Fruit fly (Drosophila melanogaster) whole organism, prepupa: Measurements from ENCODE around the gene bark.

Source experiments
- Blimp-1 ChIP-seq: fragments of 200-800 bp; sonication (Bioruptor generic); optimal IDR thresholded peaks from 3 replicates; lab custom pipeline; 2017; ENCODE audit warnings: missing biosample characterization, missing genetic modification characterization, mild to moderate bottlenecking, moderate library complexity, missing genetic modification reagents
- CG10631 ChIP-seq: fragments of 200-800 bp; sonication (Bioruptor generic); optimal IDR thresholded peaks from 2 replicates; lab custom pipeline; 2016; ENCODE audit warnings: missing biosample characterization, missing genetic modification characterization
- CG10669 ChIP-seq: fragments of 200-800 bp; sonication (Bioruptor generic); optimal IDR thresholded peaks from 3 replicates; lab custom pipeline; 2018; ENCODE audit warnings: missing biosample characterization, mild to moderate bottlenecking, missing genetic modification characterization, moderate library complexity
- CG11294 ChIP-seq: fragments of 200-800 bp; sonication (Bioruptor generic); IDR thresholded peaks from 2 replicates; pipeline ENCODE4 v1.3.6; 2022; ENCODE audit warnings: missing biosample characterization, missing genetic modification characterization
- CG11762 ChIP-seq: fragments of 200-800 bp; sonication (Bioruptor generic); optimal IDR thresholded peaks from 3 replicates; lab custom pipeline; 2016; ENCODE audit warnings: missing biosample characterization, missing genetic modification characterization; ENCODE audit not compliant: insufficient read depth
- CG11902 ChIP-seq: fragments of 200-800 bp; sonication (Bioruptor generic); optimal IDR thresholded peaks from 3 replicates; lab custom pipeline; 2016; ENCODE audit warnings: missing biosample characterization, missing genetic modification characterization
- CG15336 ChIP-seq: fragments of 200-800 bp; sonication (Bioruptor generic); IDR thresholded peaks from 2 replicates; pipeline ENCODE4 v1.3.6; 2022; ENCODE audit warnings: missing biosample characterization, missing genetic modification characterization
- CG31627 ChIP-seq: fragments of 200-800 bp; sonication (Bioruptor generic); optimal IDR thresholded peaks from 3 replicates; lab custom pipeline; 2016; ENCODE audit warnings: missing biosample characterization, missing genetic modification characterization
- CG32006 ChIP-seq: fragments of 200-800 bp; sonication (Bioruptor generic); optimal IDR thresholded peaks from 3 replicates; lab custom pipeline; 2017; ENCODE audit warnings: missing biosample characterization, mild to moderate bottlenecking, missing genetic modification characterization
- CG3919 ChIP-seq: fragments of 200-800 bp; sonication (Bioruptor generic); optimal IDR thresholded peaks from 3 replicates; lab custom pipeline; 2016; ENCODE audit warnings: missing biosample characterization, missing genetic modification characterization
- CG4318 ChIP-seq: fragments of 200-800 bp; sonication (Bioruptor generic); optimal IDR thresholded peaks from 3 replicates; lab custom pipeline; 2017; ENCODE audit warnings: missing biosample characterization, mild to moderate bottlenecking, missing genetic modification characterization
- CG6163 ChIP-seq: fragments of 200-800 bp; sonication (Bioruptor generic); IDR thresholded peaks from 3 replicates; pipeline ENCODE4 v1.3.6; 2022; ENCODE audit warnings: missing biosample characterization, missing genetic modification characterization
- CG6792 ChIP-seq: fragments of 200-800 bp; sonication (Bioruptor generic); optimal IDR thresholded peaks from 3 replicates; lab custom pipeline; 2016; ENCODE audit warnings: missing biosample characterization, missing genetic modification characterization
- CG8119 ChIP-seq: fragments of 200-800 bp; sonication (Bioruptor generic); IDR thresholded peaks from 3 replicates; pipeline ENCODE4 v1.3.6; 2022; ENCODE audit warnings: missing biosample characterization, missing genetic modification characterization
- CG8319 ChIP-seq: fragments of 200-800 bp; sonication (Bioruptor generic); optimal IDR thresholded peaks from 3 replicates; lab custom pipeline; 2016; ENCODE audit warnings: missing biosample characterization, missing genetic modification characterization
- Eip75B ChIP-seq: fragments of 200-800 bp; sonication (Bioruptor generic); optimal IDR thresholded peaks from 3 replicates; lab custom pipeline; 2016; ENCODE audit warnings: missing biosample characterization, missing genetic modification characterization
- Gug ChIP-seq: fragments of 200-800 bp; sonication (Bioruptor generic); IDR thresholded peaks from 2 replicates; pipeline ENCODE4 v1.3.6; 2022; ENCODE audit warnings: missing biosample characterization, missing genetic modification characterization
- Hr38 ChIP-seq: sonication (Bioruptor generic); optimal IDR thresholded peaks from 2 replicates; lab custom pipeline; 2016; ENCODE audit warnings: missing biosample characterization, missing genetic modification characterization
- Hr39 ChIP-seq: fragments of 200-800 bp; sonication (Bioruptor generic); optimal IDR thresholded peaks from 2 replicates; lab custom pipeline; 2016; ENCODE audit warnings: missing biosample characterization, missing genetic modification characterization
- Sox102F ChIP-seq: fragments of 200-800 bp; sonication (Bioruptor generic); optimal IDR thresholded peaks from 2 replicates; lab custom pipeline; 2016; ENCODE audit warnings: missing biosample characterization, mild to moderate bottlenecking, missing genetic modification characterization
- Sox14 ChIP-seq: fragments of 200-800 bp; sonication (Bioruptor generic); optimal IDR thresholded peaks from 3 replicates; lab custom pipeline; 2016; ENCODE audit warnings: missing biosample characterization, missing genetic modification characterization
- cyc ChIP-seq: fragments of 200-800 bp; sonication (Bioruptor generic); optimal IDR thresholded peaks from 3 replicates; lab custom pipeline; 2016; ENCODE audit warnings: missing biosample characterization, missing genetic modification characterization
- dac ChIP-seq: fragments of 200-800 bp; sonication (Bioruptor generic); optimal IDR thresholded peaks from 2 replicates; lab custom pipeline; 2017; ENCODE audit warnings: missing biosample characterization, mild to moderate bottlenecking, missing genetic modification characterization
- dsx ChIP-seq: fragments of 200-800 bp; optimal IDR thresholded peaks from 3 replicates; lab custom pipeline; 2019; ENCODE audit warnings: missing biosample characterization, mild to moderate bottlenecking, missing genetic modification characterization, moderate library complexity; ENCODE audit not compliant: poor library complexity, severe bottlenecking
- fd59A ChIP-seq: fragments of 200-800 bp; sonication (Bioruptor generic); optimal IDR thresholded peaks from 2 replicates; lab custom pipeline; 2017; ENCODE audit warnings: missing biosample characterization, mild to moderate bottlenecking, missing genetic modification characterization, missing genetic modification reagents
- fd85E ChIP-seq: fragments of 200-800 bp; sonication (Bioruptor generic); optimal IDR thresholded peaks from 3 replicates; lab custom pipeline; 2016; ENCODE audit warnings: missing biosample characterization, missing genetic modification characterization
- fkh ChIP-seq: fragments of 200-800 bp; sonication (Bioruptor generic); optimal IDR thresholded peaks from 3 replicates; lab custom pipeline; 2017; ENCODE audit warnings: missing biosample characterization, mild to moderate bottlenecking, missing genetic modification characterization, moderate library complexity
- lz ChIP-seq: fragments of 200-800 bp; sonication (Bioruptor generic); optimal IDR thresholded peaks from 3 replicates; lab custom pipeline; 2016; ENCODE audit warnings: missing biosample characterization, missing genetic modification characterization
- net ChIP-seq: fragments of 200-800 bp; sonication (Bioruptor generic); optimal IDR thresholded peaks from 3 replicates; lab custom pipeline; 2016; ENCODE audit warnings: missing biosample characterization, missing genetic modification characterization
- salr ChIP-seq, 2 experiments: fragments of 200-800 bp; sonication (Bioruptor generic); optimal IDR thresholded peaks; 3 replicates each; lab custom pipeline; 2016 to 2018; ENCODE audit warnings: missing biosample characterization in 2 of 2, missing genetic modification characterization in 2 of 2, mild to moderate bottlenecking in 1 of 2
- spab ChIP-seq: fragments of 200-800 bp; sonication (Bioruptor generic); optimal IDR thresholded peaks from 2 replicates; lab custom pipeline; 2017; ENCODE audit warnings: missing biosample characterization, mild to moderate bottlenecking, missing genetic modification characterization, missing genetic modification reagents
- ss ChIP-seq, 2 experiments: fragments of 200-800 bp; sonication (Bioruptor generic); optimal IDR thresholded peaks; 2 replicates in 1 of 2; 3 replicates in 1 of 2; lab custom pipeline; 2017 to 2018; ENCODE audit warnings: mild to moderate bottlenecking in 2 of 2, missing biosample characterization in 2 of 2, missing genetic modification characterization in 2 of 2, moderate library complexity in 1 of 2
- topi ChIP-seq: fragments of 200-800 bp; sonication (Bioruptor generic); optimal IDR thresholded peaks from 3 replicates; lab custom pipeline; 2016; ENCODE audit warnings: missing biosample characterization, missing genetic modification characterization

bark gene

DNA sequence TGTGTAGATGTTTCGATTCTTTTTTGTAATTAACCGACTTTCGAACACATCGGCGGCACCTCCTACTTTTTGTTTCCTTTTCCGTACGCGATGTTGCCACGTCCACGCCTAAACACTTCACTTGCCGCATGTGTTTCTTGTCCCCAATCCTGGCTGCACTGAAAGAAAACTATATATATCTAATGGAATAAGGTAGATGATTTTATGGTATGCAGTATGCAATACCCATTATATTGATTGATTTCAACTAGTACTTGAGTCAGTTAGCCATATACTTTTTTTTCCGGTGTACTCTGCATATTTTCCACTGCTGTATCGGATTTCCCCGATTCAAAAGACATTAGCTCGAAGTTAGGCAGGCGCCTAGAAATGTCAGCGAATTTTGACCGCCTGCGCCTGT lies 31.9 kb downstream of the bark start:
- TF ChIP-seq CG4318 (GFP tag; lab: Kevin White, UChicago): no peak
- no peak for TF ChIP-seq CG31627 (GFP tag; lab: Kevin White, UChicago)
- no peak for TF ChIP-seq CG15336 (GFP tag; lab: Robert Waterston, UW)
- TF ChIP-seq CG6792 (GFP tag; lab: Kevin White, UChicago): no peak
- no peak for TF ChIP-seq Gug (GFP tag; lab: Robert Waterston, UW)
- TF ChIP-seq Eip75B: no peak
- no peak for TF ChIP-seq CG10631 (GFP tag; lab: Kevin White, UChicago)
- no peak for TF ChIP-seq ss (GFP tag; optimal IDR thresholded peaks at IDR 0.05; lab: Kevin White, UChicago)
- no peak for TF ChIP-seq spab
- TF ChIP-seq Sox14 (GFP tag; lab: Kevin White, UChicago): no peak
- no peak for TF ChIP-seq CG11902
- no peak for TF ChIP-seq Hr38 (GFP tag; lab: Kevin White, UChicago)
- no peak for TF ChIP-seq fd85E
- TF ChIP-seq CG6163: no peak
- no peak for TF ChIP-seq CG11294 (GFP tag; lab: Robert Waterston, UW)
- TF ChIP-seq CG8119 (GFP tag; lab: Robert Waterston, UW): no peak
- TF ChIP-seq CG8319 (GFP tag; lab: Kevin White, UChicago): no peak
- TF ChIP-seq fd59A (GFP tag; lab: Kevin White, UChicago): no peak

DNA sequence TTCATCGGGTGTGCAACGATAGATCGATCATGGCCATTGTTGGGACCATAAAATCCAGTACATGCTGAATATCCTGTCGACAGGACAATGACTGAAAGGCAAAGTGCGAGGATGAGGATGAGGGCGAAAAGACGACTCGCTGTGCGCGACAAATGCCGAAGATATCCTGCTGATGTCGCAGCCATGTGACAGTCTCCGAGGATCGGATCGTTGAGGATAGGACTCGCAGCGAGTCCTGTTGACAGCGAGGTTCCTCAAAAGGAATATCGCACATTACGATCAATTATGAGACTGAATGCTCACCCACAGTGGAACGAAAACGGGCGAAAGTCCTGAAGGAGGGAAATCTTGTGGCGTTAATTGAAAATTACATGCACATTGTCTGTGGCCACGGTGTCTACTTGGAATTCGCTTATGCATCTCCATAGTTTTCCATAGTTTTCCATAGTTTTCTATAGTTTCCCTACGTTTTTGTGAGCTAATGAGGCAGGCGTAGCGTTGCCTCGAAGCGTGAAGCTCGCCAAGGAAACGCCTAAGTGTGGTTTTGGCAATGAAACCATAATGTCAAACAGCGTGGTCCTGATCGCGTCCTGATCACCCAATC lies 35.6 kb downstream of the bark start:
- TF ChIP-seq salr (GFP tag; optimal IDR thresholded peaks at IDR 0.05; lab: Kevin White, UChicago) (no peak), topi (GFP tag; lab: Kevin White, UChicago) (no peak), Sox14 (GFP tag; lab: Kevin White, UChicago) (no peak), CG11294 (GFP tag; lab: Robert Waterston, UW) (no peak), cyc (GFP tag; lab: Kevin White, UChicago) (no peak), Blimp-1 (GFP tag; lab: Kevin White, UChicago) (no peak), CG11902 (no peak), fd59A (GFP tag; lab: Kevin White, UChicago) (no peak), CG10669 (GFP tag; lab: Kevin White, UChicago) (no peak), CG32006 (no peak), Eip75B (no peak), CG11762 (GFP tag; lab: Kevin White, UChicago) (no peak), Sox102F (GFP tag; lab: Kevin White, UChicago) (no peak), Hr39 (no peak), fd85E (no peak), CG10631 (GFP tag; lab: Kevin White, UChicago) (no peak), dac (GFP tag; lab: Kevin White, UChicago) (no peak)

DNA sequence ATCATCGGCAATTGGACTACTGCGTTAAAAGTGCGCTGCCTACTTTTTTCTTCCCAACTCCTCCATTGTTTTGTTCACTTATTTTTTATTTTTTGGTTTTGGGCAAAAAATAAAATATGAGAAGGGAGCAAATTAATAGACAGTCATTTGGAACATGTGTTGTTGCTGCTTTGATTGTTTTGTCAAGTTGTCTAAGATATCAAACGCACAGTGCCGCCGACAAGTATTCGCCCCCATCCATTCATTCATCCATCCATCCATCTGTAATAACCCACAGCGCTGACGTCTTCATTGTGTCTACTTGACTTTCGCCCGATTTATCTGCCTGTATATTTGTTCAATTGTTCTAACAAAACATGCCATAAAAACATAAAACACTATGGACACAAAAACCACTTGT lies 36.9 kb downstream of the bark start:
- TF ChIP-seq net (GFP tag; lab: Kevin White, UChicago): no peak

DNA sequence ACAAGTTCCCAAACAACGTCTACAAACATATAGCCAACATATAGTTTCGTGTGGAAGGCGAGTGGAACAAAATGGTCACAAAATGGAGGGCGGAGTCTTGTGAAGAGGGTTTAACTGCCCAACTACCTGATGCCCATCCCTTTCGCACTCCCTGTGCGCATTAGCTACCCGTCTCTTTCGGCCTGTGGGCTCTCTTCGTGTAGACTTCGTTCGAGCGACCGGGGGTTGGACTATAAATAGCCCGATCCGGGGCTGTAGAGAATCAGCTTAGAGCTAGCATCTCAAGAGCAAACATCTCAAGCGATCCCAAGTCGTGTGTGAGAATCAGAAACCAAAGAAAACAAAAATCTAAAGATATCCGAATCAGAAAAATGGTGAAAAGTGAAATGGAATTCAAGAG lies 38.4 kb downstream of the bark start, which contains the start of gene slp1:
TSS of gene slp1 (plus strand) at position 263 of the 400 bp plus-strand sequence.
- TF ChIP-seq Hr38 (GFP tag; lab: Kevin White, UChicago): no peak
- TF ChIP-seq CG6163: 0 out of 3 replicates have a peak, but pooled peaks have one; percentile 20
- no peak for TF ChIP-seq lz (GFP tag; lab: Kevin White, UChicago)
- TF ChIP-seq fkh (GFP tag; lab: Kevin White, UChicago): peak; percentile 1
- TF ChIP-seq dsx: no peak
- TF ChIP-seq CG3919: no peak
- TF ChIP-seq Blimp-1 (GFP tag; lab: Kevin White, UChicago): no peak
- peak in 1 of 2 experiments; percentile 12 for TF ChIP-seq ss (GFP tag; optimal IDR thresholded peaks at IDR 0.05; lab: Kevin White, UChicago)
- no peak for TF ChIP-seq Sox102F (GFP tag; lab: Kevin White, UChicago)
